Worm (Caenorhabditis elegans): ENCODE results near the gene trh-1.

DNA sequence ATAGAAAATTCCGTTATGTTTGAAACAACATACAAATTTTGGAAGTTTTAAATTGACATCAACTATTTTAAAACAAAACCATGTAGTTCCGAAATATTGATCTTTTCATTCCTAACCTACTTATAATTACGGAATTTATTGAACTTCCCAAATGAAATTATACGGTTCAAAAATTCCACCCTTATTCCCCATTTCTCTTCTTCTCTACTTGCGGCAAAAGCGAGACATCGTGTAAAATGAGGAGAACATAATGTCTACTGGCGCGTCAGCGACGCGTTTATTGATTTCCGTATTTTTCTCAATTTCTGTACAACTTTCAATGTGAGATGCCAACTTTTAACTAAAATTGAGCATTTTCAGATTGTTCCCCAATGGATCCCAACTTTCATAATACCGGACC lies 39.6 kb upstream of the trh-1 start, which contains the start of gene ceh-88:
- no peak for TF ChIP-seq W03F9.2 (tag; optimal IDR thresholded peaks at IDR 0.05)
- no peak for TF ChIP-seq dao-5 (tag; optimal IDR thresholded peaks at IDR 0.05)
